Fruit fly (Drosophila melanogaster) whole organism, embryonic: ENCODE data around the gene CG31775.

Source experiments
- Atf3 ChIP-seq: fragments of 200-800 bp; sonication (Bioruptor generic); optimal IDR thresholded peaks from 3 replicates; lab custom pipeline; 2016; ENCODE audit warnings: missing biosample characterization, missing genetic modification characterization
- B-H2 ChIP-seq: fragments of 200-800 bp; sonication (Bioruptor generic); optimal IDR thresholded peaks from 2 replicates; lab custom pipeline; 2018; ENCODE audit warnings: missing biosample characterization, mild to moderate bottlenecking, missing genetic modification characterization
- Bdp1 ChIP-seq: fragments of 200-800 bp; sonication (Bioruptor generic); optimal IDR thresholded peaks from 3 replicates; lab custom pipeline; 2016; ENCODE audit warnings: missing biosample characterization, missing genetic modification characterization
- CG1024 ChIP-seq: fragments of 200-800 bp; sonication (Bioruptor generic); IDR thresholded peaks from 2 replicates; pipeline ENCODE4 v1.3.6; 2022; ENCODE audit warnings: missing biosample characterization, missing genetic modification characterization
- CG10267 ChIP-seq: fragments of 200-800 bp; sonication (Bioruptor generic); optimal IDR thresholded peaks from 2 replicates; lab custom pipeline; 2018; ENCODE audit warnings: missing biosample characterization, mild to moderate bottlenecking, missing genetic modification characterization, moderate library complexity
- CG10979 ChIP-seq: fragments of 200-800 bp; sonication (Bioruptor generic); optimal IDR thresholded peaks from 2 replicates; lab custom pipeline; 2018; ENCODE audit warnings: missing biosample characterization, mild to moderate bottlenecking, missing genetic modification characterization, moderate library complexity
- CG13424 ChIP-seq: fragments of 200-800 bp; sonication (Bioruptor generic); optimal IDR thresholded peaks from 2 replicates; lab custom pipeline; 2019; ENCODE audit warnings: missing biosample characterization, mild to moderate bottlenecking, missing genetic modification characterization, moderate library complexity
- CG14014 ChIP-seq: fragments of 200-800 bp; sonication (Bioruptor generic); IDR thresholded peaks from 2 replicates; pipeline ENCODE4 v1.3.6; 2022; ENCODE audit warnings: missing biosample characterization, missing genetic modification characterization
- CG16863 ChIP-seq: fragments of 200-800 bp; sonication (Bioruptor generic); optimal IDR thresholded peaks from 3 replicates; lab custom pipeline; 2016; ENCODE audit warnings: missing biosample characterization, missing genetic modification characterization
- CG30431 ChIP-seq: fragments of 200-800 bp; sonication (Bioruptor generic); optimal IDR thresholded peaks from 2 replicates; lab custom pipeline; 2017; ENCODE audit warnings: missing biosample characterization, missing genetic modification characterization
- CG32772 ChIP-seq: fragments of 200-800 bp; sonication (Bioruptor generic); IDR thresholded peaks from 2 replicates; pipeline ENCODE4 v1.3.6; 2022; ENCODE audit warnings: missing biosample characterization, missing genetic modification characterization
- CG4282 ChIP-seq: fragments of 200-800 bp; sonication (Bioruptor generic); optimal IDR thresholded peaks from 2 replicates; lab custom pipeline; 2016; ENCODE audit warnings: missing biosample characterization, missing genetic modification characterization
- CG9727 ChIP-seq: fragments of 200-800 bp; sonication (Bioruptor generic); optimal IDR thresholded peaks from 3 replicates; lab custom pipeline; 2017; ENCODE audit warnings: missing biosample characterization, mild to moderate bottlenecking, missing genetic modification characterization
- CG9797 ChIP-seq: fragments of 200-800 bp; sonication (Bioruptor generic); optimal IDR thresholded peaks from 3 replicates; lab custom pipeline; 2018; ENCODE audit warnings: missing biosample characterization, mild to moderate bottlenecking, missing genetic modification characterization
- Camta ChIP-seq: fragments of 200-800 bp; sonication (Bioruptor generic); optimal IDR thresholded peaks from 2 replicates; lab custom pipeline; 2016; ENCODE audit warnings: missing biosample characterization, missing genetic modification characterization
- D ChIP-seq, 2 experiments: fragments of 200-800 bp in 1 of 2; fragments of >200 bp in 1 of 2; sonication (Bioruptor generic) in 1 of 2; optimal IDR thresholded peaks; 2 replicates in 1 of 2; 3 replicates in 1 of 2; lab custom pipeline; 2017; ENCODE audit warnings: mild to moderate bottlenecking in 1 of 2, missing biosample characterization in 1 of 2, missing genetic modification characterization in 1 of 2, missing genetic modification reagents in 1 of 2
- D19A ChIP-seq: fragments of 200-800 bp; optimal IDR thresholded peaks from 3 replicates; lab custom pipeline; 2019; ENCODE audit warnings: missing biosample characterization, mild to moderate bottlenecking, missing genetic modification characterization, moderate library complexity
- Dad ChIP-seq: fragments of 200-800 bp; sonication (Bioruptor generic); optimal IDR thresholded peaks from 3 replicates; lab custom pipeline; 2016; ENCODE audit warnings: missing biosample characterization, missing genetic modification characterization
- Drgx ChIP-seq: fragments of 200-800 bp; sonication (Bioruptor generic); IDR thresholded peaks from 2 replicates; pipeline ENCODE4 v1.3.6; 2022; ENCODE audit warnings: missing biosample characterization, missing genetic modification characterization
- Fer3 ChIP-seq: fragments of 200-800 bp; sonication (Bioruptor generic); optimal IDR thresholded peaks from 2 replicates; lab custom pipeline; 2018; ENCODE audit warnings: missing biosample characterization, mild to moderate bottlenecking, missing genetic modification characterization, moderate library complexity
- Hmr ChIP-seq: fragments of 200-800 bp; sonication (Bioruptor generic); optimal IDR thresholded peaks from 3 replicates; lab custom pipeline; 2017; ENCODE audit warnings: mild to moderate bottlenecking, missing biosample characterization, missing genetic modification reagents, missing genetic modification characterization
- PHDP ChIP-seq: fragments of 200-800 bp; sonication (Bioruptor generic); optimal IDR thresholded peaks from 3 replicates; lab custom pipeline; 2018; ENCODE audit warnings: missing biosample characterization, mild to moderate bottlenecking, missing genetic modification characterization, moderate library complexity
- Poxn ChIP-seq: fragments of 200-800 bp; sonication (Bioruptor generic); IDR thresholded peaks from 2 replicates; pipeline ENCODE4 v1.3.6; 2022; ENCODE audit warnings: missing biosample characterization, missing genetic modification characterization
- Rx ChIP-seq: fragments of 200-800 bp; sonication (Bioruptor generic); IDR thresholded peaks from 2 replicates; pipeline ENCODE4 v1.3.6; 2022; ENCODE audit warnings: missing biosample characterization, missing genetic modification characterization
- Scr ChIP-seq: fragments of 200-800 bp; sonication (Bioruptor generic); IDR thresholded peaks from 2 replicates; pipeline ENCODE4 v1.3.6; 2022; ENCODE audit warnings: missing biosample characterization, missing genetic modification characterization; ENCODE audit not compliant: partially characterized antibody
- Sry-δ ChIP-seq: fragments of 200-800 bp; sonication (Bioruptor generic); optimal IDR thresholded peaks from 2 replicates; lab custom pipeline; 2016; ENCODE audit warnings: missing biosample characterization, missing genetic modification characterization
- Ssrp ChIP-seq: fragments of 200-800 bp; sonication (Bioruptor generic); optimal IDR thresholded peaks from 2 replicates; lab custom pipeline; 2018; ENCODE audit warnings: missing biosample characterization, mild to moderate bottlenecking, missing genetic modification characterization, moderate library complexity
- Taf1 ChIP-seq: fragments of 200-800 bp; sonication (Bioruptor generic); IDR thresholded peaks from 2 replicates; pipeline ENCODE4 v1.3.6; 2022; ENCODE audit warnings: missing biosample characterization, missing genetic modification characterization
- Vsx1 ChIP-seq: fragments of 200-800 bp; sonication (Bioruptor generic); optimal IDR thresholded peaks from 2 replicates; lab custom pipeline; 2017; ENCODE audit warnings: missing biosample characterization, mild to moderate bottlenecking, missing genetic modification characterization, missing genetic modification reagents
- amos ChIP-seq: fragments of 200-800 bp; sonication (Bioruptor generic); IDR thresholded peaks from 2 replicates; pipeline ENCODE4 v1.3.6; 2022; ENCODE audit warnings: missing biosample characterization, missing genetic modification characterization; ENCODE audit not compliant: partially characterized antibody
- bowl ChIP-seq: fragments of 200-800 bp; sonication (Bioruptor generic); IDR thresholded peaks from 2 replicates; pipeline ENCODE4 v1.3.6; 2022; ENCODE audit warnings: missing biosample characterization, missing genetic modification characterization
- ci ChIP-seq: fragments of 200-800 bp; sonication (Bioruptor generic); IDR thresholded peaks from 3 replicates; pipeline ENCODE4 v1.3.6; 2022; ENCODE audit warnings: missing biosample characterization, missing genetic modification characterization
- ems ChIP-seq: fragments of 200-800 bp; sonication (Bioruptor generic); optimal IDR thresholded peaks from 3 replicates; lab custom pipeline; 2016; ENCODE audit warnings: missing biosample characterization, missing genetic modification characterization
- eve ChIP-seq, 2 experiments: fragments of >200 bp; optimal IDR thresholded peaks; 2 replicates each; lab custom pipeline; 2017; ENCODE audit warnings: missing biosample characterization in 2 of 2, missing genetic modification characterization in 2 of 2
- gcm ChIP-seq: fragments of 200-800 bp; sonication (Bioruptor generic); optimal IDR thresholded peaks from 2 replicates; lab custom pipeline; 2019; ENCODE audit warnings: missing biosample characterization, mild to moderate bottlenecking, missing genetic modification characterization, moderate library complexity
- jing ChIP-seq: fragments of 200-800 bp; sonication (Bioruptor generic); optimal IDR thresholded peaks from 2 replicates; lab custom pipeline; 2018; ENCODE audit warnings: missing biosample characterization, mild to moderate bottlenecking, missing genetic modification characterization
- lab ChIP-seq: fragments of 200-800 bp; sonication (Bioruptor generic); optimal IDR thresholded peaks from 3 replicates; lab custom pipeline; 2017; ENCODE audit warnings: missing biosample characterization, missing genetic modification characterization, mild to moderate bottlenecking, moderate library complexity, missing genetic modification reagents
- luna ChIP-seq: fragments of 200-800 bp; sonication (Bioruptor generic); optimal IDR thresholded peaks from 2 replicates; lab custom pipeline; 2016; ENCODE audit warnings: missing biosample characterization, missing genetic modification characterization
- maf-S ChIP-seq: fragments of 200-800 bp; sonication (Bioruptor generic); optimal IDR thresholded peaks from 2 replicates; lab custom pipeline; 2016; ENCODE audit warnings: missing biosample characterization, missing genetic modification characterization
- mld ChIP-seq: fragments of 200-800 bp; sonication (Bioruptor generic); IDR thresholded peaks from 3 replicates; pipeline ENCODE4 v1.3.6; 2022; ENCODE audit warnings: missing biosample characterization, missing genetic modification characterization; ENCODE audit not compliant: partially characterized antibody
- nerfin-2 ChIP-seq: fragments of 200-800 bp; sonication (Bioruptor generic); IDR thresholded peaks from 2 replicates; pipeline ENCODE4 v1.3.6; 2022; ENCODE audit warnings: missing biosample characterization, missing genetic modification characterization; ENCODE audit not compliant: partially characterized antibody
- prd ChIP-seq, 3 experiments: fragments of >200 bp in 2 of 3; fragments of 200-800 bp in 1 of 3; sonication (Bioruptor generic) in 1 of 3; optimal IDR thresholded peaks in 2 of 3; IDR thresholded peaks in 1 of 3; 2 replicates in 2 of 3; 3 replicates in 1 of 3; pipeline versions ENCODE4 v1.3.6 to Lab custom; 2017 to 2022; ENCODE audit warnings: missing biosample characterization in 1 of 3, missing genetic modification characterization in 1 of 3
- psq ChIP-seq: fragments of 200-800 bp; sonication (Bioruptor generic); optimal IDR thresholded peaks from 2 replicates; lab custom pipeline; 2017; ENCODE audit warnings: missing biosample characterization, missing genetic modification characterization
- schlank ChIP-seq: fragments of 200-800 bp; sonication (Bioruptor generic); optimal IDR thresholded peaks from 2 replicates; lab custom pipeline; 2018; ENCODE audit warnings: missing biosample characterization, mild to moderate bottlenecking, missing genetic modification characterization
- sisA ChIP-seq: fragments of 200-800 bp; sonication (Bioruptor generic); IDR thresholded peaks from 2 replicates; pipeline ENCODE4 v1.3.6; 2022; ENCODE audit warnings: missing biosample characterization, missing genetic modification characterization
- tx ChIP-seq: fragments of 200-800 bp; sonication (Bioruptor generic); optimal IDR thresholded peaks from 2 replicates; lab custom pipeline; 2016; ENCODE audit warnings: missing biosample characterization, missing genetic modification characterization
- usp ChIP-seq: fragments of >200 bp; optimal IDR thresholded peaks from 2 replicates; lab custom pipeline; 2017; ENCODE audit warnings: missing biosample characterization, missing genetic modification characterization
- zen2 ChIP-seq: fragments of 200-800 bp; sonication (Bioruptor generic); IDR thresholded peaks from 3 replicates; pipeline ENCODE4 v1.3.6; 2022; ENCODE audit warnings: missing biosample characterization, missing genetic modification characterization; ENCODE audit not compliant: partially characterized antibody

The CG31775 gene

dm6 chr2L:14688922-14689711, 48.5 kb downstream of the CG31775 start, which contains the start of gene osp (continued):
- TF ChIP-seq lab (GFP tag; lab: Kevin White, UChicago): peak; percentile 99
- peak; percentile 58; the same call in 1 of the 2 replicates for TF ChIP-seq amos (GFP tag; lab: Robert Waterston, UW)
- peak; percentile 76 for TF ChIP-seq CG16863 (GFP tag; lab: Kevin White, UChicago)
- TF ChIP-seq Atf3 (GFP tag; lab: Kevin White, UChicago): peak; percentile 64
- TF ChIP-seq CG10979 (tag; lab: Kevin White, UChicago): peak; percentile 99
- peak; percentile 92 for TF ChIP-seq jing
- TF ChIP-seq sisA (GFP tag; lab: Robert Waterston, UW): peak; percentile 98
- TF ChIP-seq Bdp1: peak; percentile 66
- TF ChIP-seq D (optimal IDR thresholded peaks at IDR 0.05; lab: Kevin White, UChicago): no peak
- TF ChIP-seq D (GFP tag; optimal IDR thresholded peaks at IDR 0.05; lab: Kevin White, UChicago): peak; percentile 96
- TF ChIP-seq CG13424: peak; percentile 99
- TF ChIP-seq maf-S (GFP tag; lab: Kevin White, UChicago): peak; percentile 77
- peak; percentile 52 for TF ChIP-seq nerfin-2 (GFP tag; lab: Robert Waterston, UW)
- peak; percentile 72 for TF ChIP-seq tx (GFP tag; lab: Kevin White, UChicago)
- peak; percentile 88 for TF ChIP-seq Dad (GFP tag; lab: Kevin White, UChicago)
- TF ChIP-seq B-H2: peak; percentile 77
- peak; percentile 45 for TF ChIP-seq CG9797
- peak; percentile 98 for TF ChIP-seq CG10267 (tag; lab: Kevin White, UChicago)
- TF ChIP-seq Fer3: peak; percentile 99
- peak; percentile 33 for TF ChIP-seq Sry-δ (GFP tag; lab: Kevin White, UChicago)
- peak; percentile 100 for TF ChIP-seq PHDP (tag; lab: Kevin White, UChicago)
- peak; percentile 94 for TF ChIP-seq schlank (tag; lab: Kevin White, UChicago)
- TF ChIP-seq eve (GFP tag; optimal IDR thresholded peaks at IDR 0.05; lab: Kevin White, UChicago): peak in 1 of 2 experiments; percentile 95
- TF ChIP-seq D19A (tag; lab: Kevin White, UChicago): peak; percentile 100
- peak; percentile 93 for TF ChIP-seq Vsx1 (GFP tag; lab: Kevin White, UChicago)
- TF ChIP-seq CG4282 (GFP tag; lab: Kevin White, UChicago): no peak
- TF ChIP-seq ci (GFP tag; lab: Robert Waterston, UW): peak; percentile 98
- no peak for TF ChIP-seq mld (GFP tag; lab: Robert Waterston, UW)
- TF ChIP-seq zen2: no peak
- no peak for TF ChIP-seq prd (optimal IDR thresholded peaks at IDR 0.05; lab: Kevin White, UChicago)
- peak; percentile 98 for TF ChIP-seq prd (GFP tag; IDR thresholded peaks at IDR 0.05; lab: Robert Waterston, UW)
- peak; percentile 98 for TF ChIP-seq Hmr
- peak; percentile 98 for TF ChIP-seq CG32772 (GFP tag; lab: Robert Waterston, UW)
- TF ChIP-seq luna (GFP tag; lab: Kevin White, UChicago): no peak
- peak; percentile 99 for TF ChIP-seq CG9727 (GFP tag; lab: Kevin White, UChicago)
- peak; percentile 98 for TF ChIP-seq Taf1 (GFP tag; lab: Robert Waterston, UW)
- peak; percentile 57 for TF ChIP-seq Scr (GFP tag; lab: Robert Waterston, UW)
- TF ChIP-seq CG1024 (GFP tag; lab: Robert Waterston, UW): peak; percentile 97
- TF ChIP-seq Ssrp (tag; lab: Kevin White, UChicago): peak; percentile 98
- TF ChIP-seq Drgx (GFP tag; lab: Robert Waterston, UW): peak; percentile 99
- TF ChIP-seq ems (GFP tag; lab: Kevin White, UChicago): peak; percentile 83
- TF ChIP-seq CG14014 (GFP tag; lab: Robert Waterston, UW): peak; percentile 99
- TF ChIP-seq psq (GFP tag; lab: Kevin White, UChicago): peak; percentile 88
- peak; percentile 95 for TF ChIP-seq Rx (GFP tag; lab: Robert Waterston, UW)
- peak; percentile 81 for TF ChIP-seq CG30431 (GFP tag; lab: Kevin White, UChicago)
- TF ChIP-seq Camta (GFP tag; lab: Kevin White, UChicago): peak; percentile 79
- TF ChIP-seq Poxn (GFP tag; lab: Robert Waterston, UW): peak; percentile 91
- TF ChIP-seq bowl (GFP tag; lab: Robert Waterston, UW): peak; percentile 98
- TF ChIP-seq gcm (GFP tag; lab: Kevin White, UChicago): peak; percentile 99
- no peak for TF ChIP-seq usp (GFP tag; lab: Kevin White, UChicago)
